Worm (Caenorhabditis elegans): ENCODE data around the gene K12H4.3.

The K12H4.3 gene

ce11 chrIII:8051838-8052237, 6.0 kb downstream of the K12H4.3 start:
- TF ChIP-seq nhr-179 (tag; optimal IDR thresholded peaks at IDR 0.05) = no peak

- TF ChIP-seq nfyb-1 (GFP tag; IDR thresholded peaks at IDR 0.05) = no peak
- TF ChIP-seq rcor-1 (GFP tag; IDR thresholded peaks at IDR 0.05) = no peak
- TF ChIP-seq B0261.1 (tag; optimal IDR thresholded peaks at IDR 0.05) = no peak
- no peak for TF ChIP-seq unc-62 (GFP tag; optimal IDR thresholded peaks at IDR 0.05)
- no peak for TF ChIP-seq nhr-90 (tag; optimal IDR thresholded peaks at IDR 0.05)
- TF ChIP-seq B0336.3 (GFP tag; IDR thresholded peaks at IDR 0.05) = no peak
- no peak for TF ChIP-seq ceh-100 (GFP tag; IDR thresholded peaks at IDR 0.05)
- no peak for TF ChIP-seq ceh-27 (GFP tag; optimal IDR thresholded peaks at IDR 0.05)
- TF ChIP-seq lsl-1 (GFP tag; optimal IDR thresholded peaks at IDR 0.05) = no peak
- TF ChIP-seq sea-2 (GFP tag; IDR thresholded peaks at IDR 0.05) = no peak
- no peak for TF ChIP-seq hlh-12 (tag; optimal IDR thresholded peaks at IDR 0.05)
- no peak for TF ChIP-seq akir-1 (GFP tag; optimal IDR thresholded peaks at IDR 0.05)
Measured at ce11 chrIII:8061114-8061513, 15.3 kb downstream of the K12H4.3 start.

ce11 chrIII:8063659-8064058, 17.8 kb downstream of the K12H4.3 start:
- TF ChIP-seq ztf-6 (GFP tag; IDR thresholded peaks at IDR 0.05) = no peak
- 0 out of 2 replicates have a peak, but pooled peaks have one; percentile 8 for TF ChIP-seq ztf-28 (GFP tag; IDR thresholded peaks at IDR 0.05)

DNA sequence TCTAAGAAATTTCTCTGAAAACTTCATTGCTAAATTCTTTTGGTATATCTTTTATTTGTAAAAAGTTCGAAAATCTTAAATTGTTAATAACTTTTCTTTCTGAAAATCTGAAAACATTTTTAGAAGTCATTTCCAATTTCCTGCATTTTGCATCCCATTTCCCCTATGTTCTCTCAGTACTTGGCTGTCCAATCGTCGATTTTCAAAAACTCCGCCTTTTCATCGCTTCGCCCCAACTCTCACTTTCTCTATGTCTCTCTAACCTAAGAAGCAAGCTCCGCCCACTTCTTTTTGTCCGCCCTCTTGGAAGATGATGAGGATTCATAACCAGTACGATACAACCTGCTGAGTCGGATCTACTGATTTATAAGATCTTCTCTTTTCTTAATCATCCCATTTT, 19.3 kb downstream of the K12H4.3 start:
- TF ChIP-seq F37B4.10 (GFP tag; IDR thresholded peaks at IDR 0.05) (no peak), sdz-38 (tag; optimal IDR thresholded peaks at IDR 0.05) (no peak), bed-2 (GFP tag; IDR thresholded peaks at IDR 0.05) (no peak), Y56A3A.18 (GFP tag; IDR thresholded peaks at IDR 0.05) (no peak), mcd-1 (GFP tag; IDR thresholded peaks at IDR 0.05) (no peak), ZK185.1 (tag; optimal IDR thresholded peaks at IDR 0.05; ENCODE audit: poor library complexity, severe bottlenecking) (no peak), K12H6.12 (tag; optimal IDR thresholded peaks at IDR 0.05) (no peak), snpc-4 (GFP tag; optimal IDR thresholded peaks at IDR 0.05) (no peak), snpc-4 (tag; optimal IDR thresholded peaks at IDR 0.05) (no peak), let-607 (tag; optimal IDR thresholded peaks at IDR 0.05) (no peak), madf-6 (GFP tag; IDR thresholded peaks at IDR 0.05) (no peak), mel-28 (tag; optimal IDR thresholded peaks at IDR 0.05; ENCODE audit: borderline replicate concordance) (no peak), ekl-4 (GFP tag; IDR thresholded peaks at IDR 0.05) (no peak), atf-7 (tag; optimal IDR thresholded peaks at IDR 0.05) (no peak), ztf-25 (GFP tag; IDR thresholded peaks at IDR 0.05) (no peak), egl-44 (GFP tag; IDR thresholded peaks at IDR 0.05) (no peak), Y53F4B.3 (GFP tag; IDR thresholded peaks at IDR 0.05) (no peak), ztf-26 (tag; optimal IDR thresholded peaks at IDR 0.05) (no peak), ceh-91 (GFP tag; IDR thresholded peaks at IDR 0.05) (no peak), hsf-1 (GFP tag; IDR thresholded peaks at IDR 0.05) (no peak)

ce11 chrIII:8066989-8067388, 21.2 kb downstream of the K12H4.3 start, which contains the start of gene pros-1:
Gene pros-1, plus strand, starts transcription at chrIII:8067289.
- TF ChIP-seq chd-7 (tag; optimal IDR thresholded peaks at IDR 0.05) (no peak), efl-1 (GFP tag; optimal IDR thresholded peaks at IDR 0.05) (no peak), ceh-100 (GFP tag; IDR thresholded peaks at IDR 0.05) (no peak), D2030.7 (GFP tag; IDR thresholded peaks at IDR 0.05) (no peak), zim-3 (tag; optimal IDR thresholded peaks at IDR 0.05) (no peak), F57C9.4 (tag; optimal IDR thresholded peaks at IDR 0.05) (no peak), Y79H2A.3 (GFP tag; conservative IDR thresholded peaks at IDR 0.05) (no peak), F33H1.4 (GFP tag; IDR thresholded peaks at IDR 0.05) (no peak), T26A5.8 (tag; optimal IDR thresholded peaks at IDR 0.05) (no peak)
